Fruit fly (Drosophila melanogaster) whole organism: ENCODE results near the gene Rbp.

Experiments
- CG8478 ChIP-seq: fragments of >200 bp; optimal IDR thresholded peaks from 2 replicates; lab custom pipeline; 2018; ENCODE audit warnings: inconsistent platforms
- usp ChIP-seq: fragments of >200 bp; optimal IDR thresholded peaks from 2 replicates; lab custom pipeline; 2017; ENCODE audit warnings: missing biosample characterization, missing genetic modification characterization, mixed read lengths

DNA sequence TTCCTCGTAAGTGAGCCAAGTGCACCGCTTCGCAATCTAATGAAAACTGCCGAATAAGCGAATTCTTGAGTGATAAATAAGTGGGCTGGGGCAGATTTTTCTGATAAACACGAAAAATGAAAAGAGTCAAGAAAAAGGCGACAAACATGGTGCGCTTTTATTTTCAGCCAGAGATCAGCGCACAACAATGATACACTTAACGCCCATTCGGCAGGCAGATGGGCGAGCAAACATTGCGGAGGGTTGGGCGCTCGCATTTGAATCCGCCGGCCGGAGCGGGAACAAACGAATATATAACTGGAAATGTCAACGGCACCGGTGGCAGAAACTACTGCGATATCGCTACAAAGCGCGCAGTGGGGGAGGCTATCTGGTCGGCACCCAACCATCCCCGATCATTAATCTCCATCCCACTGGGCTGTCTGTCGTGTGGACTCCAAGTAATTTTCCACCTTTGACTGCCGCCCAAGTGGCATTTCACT, 32.6 kb downstream of the Rbp start, which contains the start of gene CG6125:
- TF ChIP-seq CG8478 (lab: Kevin White, UChicago) (no peak), usp (GFP tag; lab: Kevin White, UChicago) (no peak)
